Worm (Caenorhabditis elegans) whole organism, late embryonic: ENCODE measurements around the gene T14G12.6.
A peak's percentile ranks its signal among the peaks of the same experiment; 100 is the strongest.

Experiments
- K02D7.2 ChIP-seq: sonication (generic microtip); optimal IDR thresholded peaks from 2 replicates; lab custom pipeline; 2017; ENCODE audit warnings: mild to moderate bottlenecking, missing genetic modification characterization, missing compliant biosample characterization
- K09A11.1 ChIP-seq: sonication (generic microtip); optimal IDR thresholded peaks from 2 replicates; lab custom pipeline; 2017; ENCODE audit warnings: antibody characterized with exemption, mild to moderate bottlenecking, missing genetic modification characterization, missing compliant biosample characterization; ENCODE audit not compliant: insufficient read depth
- T23F11.4 ChIP-seq: fragments of 200-800 bp; sonication (Bioruptor generic); optimal IDR thresholded peaks from 2 replicates; lab custom pipeline; 2018; ENCODE audit warnings: mild to moderate bottlenecking, missing genetic modification characterization, missing compliant biosample characterization
- Y22D7AL.16 ChIP-seq: sonication (generic microtip); optimal IDR thresholded peaks from 2 replicates; lab custom pipeline; 2016; ENCODE audit warnings: missing genetic modification characterization, missing compliant biosample characterization
- ceh-22 ChIP-seq: sonication (generic microtip); optimal IDR thresholded peaks from 2 replicates; lab custom pipeline; 2017; ENCODE audit warnings: missing biosample characterization, missing genetic modification characterization
- ceh-31 ChIP-seq: sonication (generic microtip); optimal IDR thresholded peaks from 2 replicates; lab custom pipeline; 2016; ENCODE audit warnings: missing genetic modification characterization, missing compliant biosample characterization
- ceh-34 ChIP-seq: sonication (generic microtip); optimal IDR thresholded peaks from 2 replicates; lab custom pipeline; 2016; ENCODE audit warnings: mild to moderate bottlenecking, missing genetic modification characterization, missing compliant biosample characterization
- ceh-45 ChIP-seq: fragments of 200-800 bp; sonication (Bioruptor generic); IDR thresholded peaks from 2 replicates; pipeline ENCODE4 v1.3.6; 2022; ENCODE audit warnings: missing genetic modification reagents, missing genetic modification characterization, missing compliant biosample characterization
- ceh-48 ChIP-seq: sonication (generic microtip); optimal IDR thresholded peaks from 2 replicates; lab custom pipeline; 2016; ENCODE audit warnings: missing genetic modification characterization, inconsistent platforms, missing compliant biosample characterization
- che-1 ChIP-seq: sonication (generic microtip); optimal IDR thresholded peaks from 2 replicates; lab custom pipeline; 2016; ENCODE audit warnings: mild to moderate bottlenecking, missing genetic modification characterization, missing compliant biosample characterization
- dmd-4 ChIP-seq: sonication (generic microtip); optimal IDR thresholded peaks from 2 replicates; lab custom pipeline; 2016; ENCODE audit warnings: borderline replicate concordance, missing genetic modification characterization, missing compliant biosample characterization
- elt-4 ChIP-seq: sonication (generic microtip); optimal IDR thresholded peaks from 2 replicates; lab custom pipeline; 2016; ENCODE audit warnings: missing genetic modification characterization, missing compliant biosample characterization
- ets-4 ChIP-seq: sonication (generic microtip); optimal IDR thresholded peaks from 2 replicates; lab custom pipeline; 2016; ENCODE audit warnings: missing genetic modification characterization, missing compliant biosample characterization
- fax-1 ChIP-seq: sonication (generic microtip); optimal IDR thresholded peaks from 2 replicates; lab custom pipeline; 2016; ENCODE audit warnings: missing genotype, missing genetic modification characterization, missing compliant biosample characterization
- fkh-6 ChIP-seq: sonication (generic microtip); optimal IDR thresholded peaks from 2 replicates; lab custom pipeline; 2016; ENCODE audit warnings: missing genetic modification characterization, missing compliant biosample characterization
- hlh-30 ChIP-seq: sonication (generic microtip); optimal IDR thresholded peaks from 2 replicates; lab custom pipeline; 2017; ENCODE audit warnings: antibody characterized with exemption, missing genetic modification characterization, missing compliant biosample characterization; ENCODE audit not compliant: insufficient read depth
- hlh-6 ChIP-seq: sonication (generic microtip); optimal IDR thresholded peaks from 2 replicates; lab custom pipeline; 2016; ENCODE audit warnings: missing genotype, missing genetic modification characterization, missing compliant biosample characterization
- hlh-8 ChIP-seq: sonication (generic microtip); optimal IDR thresholded peaks from 2 replicates; lab custom pipeline; 2016; ENCODE audit warnings: missing genotype, missing genetic modification characterization, missing compliant biosample characterization
- lin-11 ChIP-seq: fragments of 200-800 bp; sonication (Bioruptor generic); optimal IDR thresholded peaks from 2 replicates; lab custom pipeline; 2018; ENCODE audit warnings: mild to moderate bottlenecking, missing genetic modification characterization, missing compliant biosample characterization
- madf-2 ChIP-seq: sonication (generic microtip); optimal IDR thresholded peaks from 2 replicates; lab custom pipeline; 2017; ENCODE audit warnings: missing genetic modification characterization, missing compliant biosample characterization
- mec-3 ChIP-seq: sonication (generic microtip); optimal IDR thresholded peaks from 2 replicates; lab custom pipeline; 2016; ENCODE audit warnings: borderline replicate concordance, missing genetic modification characterization, missing compliant biosample characterization
- nfya-1 ChIP-seq: sonication (generic microtip); optimal IDR thresholded peaks from 2 replicates; lab custom pipeline; 2017; ENCODE audit warnings: missing genetic modification characterization, mild to moderate bottlenecking, missing compliant biosample characterization, antibody characterized with exemption, moderate library complexity
- nhr-11 ChIP-seq: fragments of 150-350 bp; optimal IDR thresholded peaks from 2 replicates; lab custom pipeline; 2014; ENCODE audit warnings: missing biosample characterization, missing genetic modification characterization
- odd-2 ChIP-seq: sonication (generic microtip); optimal IDR thresholded peaks from 2 replicates; lab custom pipeline; 2017; ENCODE audit warnings: antibody characterized with exemption, mild to moderate bottlenecking, missing genetic modification characterization, missing compliant biosample characterization
- pat-9 ChIP-seq: fragments of 200-800 bp; sonication (Bioruptor generic); optimal IDR thresholded peaks from 2 replicates; lab custom pipeline; 2018; ENCODE audit warnings: mild to moderate bottlenecking, missing genetic modification characterization, moderate library complexity, missing compliant biosample characterization
- pqm-1 ChIP-seq: sonication (generic microtip); optimal IDR thresholded peaks from 2 replicates; lab custom pipeline; 2016; ENCODE audit warnings: missing genetic modification characterization, missing compliant biosample characterization
- pros-1 ChIP-seq: fragments of 150-350 bp; optimal IDR thresholded peaks from 2 replicates; lab custom pipeline; 2014; ENCODE audit warnings: missing biosample characterization, missing genetic modification reagents, missing genetic modification characterization
- ref-2 ChIP-seq: sonication (generic microtip); optimal IDR thresholded peaks from 2 replicates; lab custom pipeline; 2016; ENCODE audit warnings: missing genetic modification characterization, missing compliant biosample characterization
- rnt-1 ChIP-seq: sonication (generic microtip); optimal IDR thresholded peaks from 2 replicates; lab custom pipeline; 2016; ENCODE audit warnings: missing genetic modification characterization, missing compliant biosample characterization
- sdc-2 ChIP-seq: sonication (generic microtip); optimal IDR thresholded peaks from 2 replicates; lab custom pipeline; 2016; ENCODE audit warnings: missing genotype, missing genetic modification characterization, missing compliant biosample characterization
- syd-9 ChIP-seq: sonication (generic microtip); optimal IDR thresholded peaks from 2 replicates; lab custom pipeline; 2016; ENCODE audit warnings: mild to moderate bottlenecking, missing genetic modification characterization, moderate library complexity, missing compliant biosample characterization
- tbx-7 ChIP-seq: sonication (generic microtip); optimal IDR thresholded peaks from 2 replicates; lab custom pipeline; 2016; ENCODE audit warnings: missing genotype, missing genetic modification characterization, missing compliant biosample characterization
- unc-42 ChIP-seq: sonication (generic microtip); optimal IDR thresholded peaks from 2 replicates; lab custom pipeline; 2016; ENCODE audit warnings: missing genotype, missing genetic modification characterization, missing compliant biosample characterization
- unc-86 ChIP-seq: sonication (generic microtip); optimal IDR thresholded peaks from 2 replicates; lab custom pipeline; 2016; ENCODE audit warnings: missing genetic modification characterization, missing compliant biosample characterization
- zip-5 ChIP-seq: sonication (generic microtip); optimal IDR thresholded peaks from 2 replicates; lab custom pipeline; 2016; ENCODE audit warnings: missing genetic modification characterization, missing compliant biosample characterization

Gene T14G12.6

DNA sequence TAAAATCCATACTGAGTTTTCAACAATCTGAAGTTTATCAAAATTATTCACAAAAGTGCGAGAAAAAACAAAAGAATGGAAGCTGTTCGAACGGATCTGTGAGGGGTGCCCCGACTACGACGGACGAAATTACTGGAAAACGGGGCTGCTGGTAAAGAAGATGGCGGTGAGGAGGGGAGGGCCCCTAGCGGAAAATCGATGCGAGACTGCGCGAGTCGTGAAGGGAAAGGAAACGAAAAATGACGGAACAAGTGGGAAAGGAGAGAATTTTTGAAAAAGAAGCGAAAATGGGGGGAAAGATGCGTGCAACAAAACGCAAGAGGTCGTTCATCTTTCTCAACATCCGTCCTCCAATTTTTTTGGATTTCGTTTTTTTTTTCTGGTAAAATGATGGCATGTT lies 43.5 kb upstream of the T14G12.6 start:
- TF ChIP-seq ref-2 (tag; lab: Kevin White, UChicago) (peak; percentile 13), ceh-34 (tag; lab: Kevin White, UChicago) (peak; percentile 28), ceh-48 (tag; lab: Kevin White, UChicago) (peak; percentile 95), unc-42 (tag; lab: Kevin White, UChicago) (peak; percentile 53), nfya-1 (peak; percentile 2), hlh-30 (tag; lab: Kevin White, UChicago) (no peak), unc-86 (tag; lab: Kevin White, UChicago) (no peak), sdc-2 (peak; percentile 1), ceh-31 (tag; lab: Kevin White, UChicago) (peak; percentile 21), mec-3 (peak; percentile 8)
- TF ChIP-seq, all 69 proteins: peak for 8

DNA sequence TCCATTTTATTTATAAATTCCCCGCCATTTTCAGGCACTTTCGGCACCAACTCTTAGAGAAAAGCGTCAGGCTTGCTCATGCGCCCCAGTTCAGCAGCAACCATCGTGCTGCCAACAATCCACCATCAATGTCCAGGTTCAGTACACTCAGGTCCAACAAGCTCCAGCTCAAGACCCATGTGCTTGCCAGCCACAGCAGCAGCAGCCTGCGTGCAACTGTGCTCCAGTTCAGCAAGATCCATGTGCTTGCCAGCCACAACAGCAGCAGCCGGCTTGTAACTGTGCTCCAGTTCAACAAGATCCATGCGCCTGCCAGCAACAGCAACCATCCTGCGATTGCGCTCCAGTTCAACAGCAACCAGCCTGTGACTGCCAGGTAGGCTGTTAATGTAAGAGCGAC lies 39.0 kb upstream of the T14G12.6 start:
- TF ChIP-seq hlh-6 (tag; lab: Kevin White, UChicago) (no peak), T23F11.4 (GFP tag; lab: Kevin White, UChicago) (no peak), fax-1 (tag; lab: Kevin White, UChicago) (no peak), madf-2 (tag; lab: Kevin White, UChicago) (no peak), lin-11 (no peak), elt-4 (tag; lab: Kevin White, UChicago) (no peak), pqm-1 (tag; lab: Kevin White, UChicago) (no peak), hlh-30 (tag; lab: Kevin White, UChicago) (no peak), pros-1 (tag; lab: Kevin White, UChicago) (no peak), ets-4 (tag; lab: Kevin White, UChicago) (no peak), rnt-1 (tag; lab: Kevin White, UChicago) (no peak), pat-9 (tag; lab: Kevin White, UChicago) (no peak), fkh-6 (tag; lab: Kevin White, UChicago) (no peak), odd-2 (tag; lab: Kevin White, UChicago) (no peak), K09A11.1 (tag; lab: Kevin White, UChicago) (no peak), ceh-45 (no peak), syd-9 (tag; lab: Kevin White, UChicago) (no peak), nhr-11 (tag; lab: Kevin White, UChicago) (no peak)
- TF ChIP-seq, all 69 proteins: peak for 0

- TF ChIP-seq Y22D7AL.16 (tag; lab: Kevin White, UChicago) (no peak), che-1 (no peak), K02D7.2 (no peak), fax-1 (tag; lab: Kevin White, UChicago) (no peak)
Observed at ce11 chrX:3797882-3798281, 38.6 kb upstream of the T14G12.6 start, which contains the start of gene abu-10. TSS of gene abu-10 (plus strand) at chrX:3798182.

ce11 chrX:3795642-3796041 lies 36.4 kb upstream of the T14G12.6 start, which contains the start of gene F35A5.5:
TSS of gene F35A5.5 (minus strand) at chrX:3795742.
- no peak for TF ChIP-seq ceh-22 (tag; lab: Kevin White, UChicago)
- no peak for TF ChIP-seq odd-2 (tag; lab: Kevin White, UChicago)
- TF ChIP-seq ref-2 (tag; lab: Kevin White, UChicago): no peak
- no peak for TF ChIP-seq zip-5 (tag; lab: Kevin White, UChicago)
- TF ChIP-seq syd-9 (tag; lab: Kevin White, UChicago): no peak
- TF ChIP-seq fkh-6 (tag; lab: Kevin White, UChicago): no peak
- no peak for TF ChIP-seq dmd-4
- TF ChIP-seq hlh-8 (tag; lab: Kevin White, UChicago): no peak
- no peak for TF ChIP-seq ceh-31 (tag; lab: Kevin White, UChicago)

ce11 chrX:3794161-3794560 lies 34.9 kb upstream of the T14G12.6 start:
- no peak for TF ChIP-seq tbx-7
- no peak for TF ChIP-seq K09A11.1 (tag; lab: Kevin White, UChicago)
- TF ChIP-seq hlh-8 (tag; lab: Kevin White, UChicago): no peak
